Fruit fly (Drosophila melanogaster): Measurements from ENCODE around the gene verm.

verm gene

dm6 chr3L:19687200-19687687 lies 7.8 kb downstream of the verm start, which contains the start of the genes CG8765 and Gbeta76C (continued):
- TF ChIP-seq Aef1 (GFP tag; IDR thresholded peaks at IDR 0.05) = no peak
- TF ChIP-seq CG14050 (GFP tag; IDR thresholded peaks at IDR 0.05) = no peak
- peak; percentile 55 for TF ChIP-seq fu2 (GFP tag; optimal IDR thresholded peaks at IDR 0.05)
- no peak for TF ChIP-seq seq (GFP tag; IDR thresholded peaks at IDR 0.05)
- TF ChIP-seq TFAM (GFP tag; optimal IDR thresholded peaks at IDR 0.05) = no peak
- peak; percentile 66 for TF ChIP-seq B-H2 (GFP tag; optimal IDR thresholded peaks at IDR 0.05)
- TF ChIP-seq onecut (GFP tag; IDR thresholded peaks at IDR 0.05) = no peak
- peak; percentile 74 for TF ChIP-seq NFAT (GFP tag; IDR thresholded peaks at IDR 0.05)
- no peak for TF ChIP-seq jing (GFP tag; optimal IDR thresholded peaks at IDR 0.05)
- peak; percentile 14 for TF ChIP-seq bab2 (GFP tag; optimal IDR thresholded peaks at IDR 0.05)
- peak; percentile 84 for TF ChIP-seq CG33213 (GFP tag; optimal IDR thresholded peaks at IDR 0.05)
- TF ChIP-seq CG12391 (tag; optimal IDR thresholded peaks at IDR 0.05) = peak; percentile 40
- TF ChIP-seq Mad (GFP tag; optimal IDR thresholded peaks at IDR 0.05) = no peak
- TF ChIP-seq CG10462 (GFP tag; optimal IDR thresholded peaks at IDR 0.05) = no peak
- no peak for TF ChIP-seq CG4282 (GFP tag; optimal IDR thresholded peaks at IDR 0.05)
- TF ChIP-seq pita (GFP tag; optimal IDR thresholded peaks at IDR 0.05) = no peak
- no peak for TF ChIP-seq nerfin-2 (GFP tag; IDR thresholded peaks at IDR 0.05; ENCODE audit: partially characterized antibody)
- no peak for TF ChIP-seq Mrtf (GFP tag; IDR thresholded peaks at IDR 0.05)
- no peak for TF ChIP-seq Taf1 (GFP tag; IDR thresholded peaks at IDR 0.05)
- TF ChIP-seq Oli (tag; optimal IDR thresholded peaks at IDR 0.05) = no peak
- TF ChIP-seq Hand (GFP tag; optimal IDR thresholded peaks at IDR 0.05) = no peak
- TF ChIP-seq CG6813 (GFP tag; optimal IDR thresholded peaks at IDR 0.05) = no peak
- peak; percentile 31; the same call in 1 of the 2 replicates for TF ChIP-seq lmd (GFP tag; IDR thresholded peaks at IDR 0.05)
- 0 out of 2 replicates have a peak, but pooled peaks have one; percentile 16 for TF ChIP-seq CG8765 (GFP tag; IDR thresholded peaks at IDR 0.05)
- TF ChIP-seq CG1647 (GFP tag; optimal IDR thresholded peaks at IDR 0.05) = peak; percentile 40
- TF ChIP-seq CG15514 (GFP tag; optimal IDR thresholded peaks at IDR 0.05) = peak; percentile 88
- no peak for TF ChIP-seq CG7839 (tag; optimal IDR thresholded peaks at IDR 0.05)
- peak; percentile 63 for TF ChIP-seq CG13624 (GFP tag; optimal IDR thresholded peaks at IDR 0.05)
- no peak for TF ChIP-seq CG31365 (tag; optimal IDR thresholded peaks at IDR 0.05)
- TF ChIP-seq dysf (GFP tag; IDR thresholded peaks at IDR 0.05) = peak; percentile 27; the same call in 1 of the 3 replicates
- no peak for TF ChIP-seq H2.0 (GFP tag; IDR thresholded peaks at IDR 0.05)
- TF ChIP-seq trem (tag; optimal IDR thresholded peaks at IDR 0.05) = peak; percentile 100
- TF ChIP-seq CG12104 (GFP tag; optimal IDR thresholded peaks at IDR 0.05) = no peak
- peak; percentile 21 for TF ChIP-seq NfI (GFP tag; optimal IDR thresholded peaks at IDR 0.05)
- TF ChIP-seq Dek (tag; optimal IDR thresholded peaks at IDR 0.05) = no peak
- peak; percentile 65 to 71 for TF ChIP-seq dpn (GFP tag; optimal IDR thresholded peaks at IDR 0.05)
- TF ChIP-seq pnt (GFP tag; optimal IDR thresholded peaks at IDR 0.05) = peak; percentile 34
- peak; percentile 20 for TF ChIP-seq CG11398 (GFP tag; optimal IDR thresholded peaks at IDR 0.05)
- peak; percentile 48 for TF ChIP-seq NC2β (GFP tag; optimal IDR thresholded peaks at IDR 0.05)
- TF ChIP-seq slp2 (GFP tag; optimal IDR thresholded peaks at IDR 0.05) = no peak
- peak; percentile 35 for TF ChIP-seq Dip3 (GFP tag; optimal IDR thresholded peaks at IDR 0.05)
- TF ChIP-seq CG30020 (tag; optimal IDR thresholded peaks at IDR 0.05) = no peak
- TF ChIP-seq CG9932 (GFP tag; IDR thresholded peaks at IDR 0.05) = peak; percentile 77
- TF ChIP-seq CG13287 (GFP tag; IDR thresholded peaks at IDR 0.05; ENCODE audit: partially characterized antibody) = peak; percentile 74
- TF ChIP-seq Dref (GFP tag; IDR thresholded peaks at IDR 0.05) = peak; percentile 51
- TF ChIP-seq CG15696 (tag; optimal IDR thresholded peaks at IDR 0.05) = no peak
- TF ChIP-seq BEAF-32 (GFP tag; optimal IDR thresholded peaks at IDR 0.05) = peak; percentile 54
- TF ChIP-seq ci (GFP tag; IDR thresholded peaks at IDR 0.05) = peak; percentile 78; the same call in 2 of the 3 replicates
- TF ChIP-seq ind (GFP tag; optimal IDR thresholded peaks at IDR 0.05) = peak; percentile 30
- TF ChIP-seq CG10147 (GFP tag; optimal IDR thresholded peaks at IDR 0.05) = no peak

Data from whole organism, embryonic.